Worm (Caenorhabditis elegans): ENCODE data around the gene fbxa-60.

DNA sequence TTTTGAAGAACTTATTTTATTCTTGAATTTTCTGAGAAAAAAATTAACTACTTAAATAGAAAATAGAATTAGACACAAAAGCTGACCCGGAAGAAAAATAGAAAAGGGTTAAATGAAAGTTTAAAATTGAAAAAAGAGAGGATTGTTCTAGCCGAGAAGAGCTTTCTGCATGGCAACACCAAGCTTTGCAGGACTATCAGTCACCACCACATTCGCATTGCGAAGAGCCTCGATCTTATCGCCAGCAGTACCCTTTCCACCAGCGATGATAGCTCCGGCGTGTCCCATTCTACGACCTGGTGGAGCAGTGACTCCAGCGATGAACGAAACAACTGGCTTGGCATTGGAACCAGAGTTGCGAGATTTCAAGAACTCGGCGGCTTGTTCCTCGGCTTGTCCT lies 46.0 kb downstream of the fbxa-60 start:
- TF ChIP-seq unc-62 (GFP tag; optimal IDR thresholded peaks at IDR 0.05), result no peak
- no peak for TF ChIP-seq nhr-12 (tag; optimal IDR thresholded peaks at IDR 0.05)
- no peak for TF ChIP-seq snpc-4 (tag; optimal IDR thresholded peaks at IDR 0.05)
- TF ChIP-seq jun-1 (tag; optimal IDR thresholded peaks at IDR 0.05), result no peak
- TF ChIP-seq dpl-1 (GFP tag; optimal IDR thresholded peaks at IDR 0.05), result no peak
- TF ChIP-seq rnt-1 (tag; optimal IDR thresholded peaks at IDR 0.05), result no peak
- TF ChIP-seq lin-15B (tag; optimal IDR thresholded peaks at IDR 0.05), result no peak

Data from whole organism, L1 larva.